Worm (Caenorhabditis elegans): ENCODE data around the gene srz-96.

The srz-96 gene

DNA sequence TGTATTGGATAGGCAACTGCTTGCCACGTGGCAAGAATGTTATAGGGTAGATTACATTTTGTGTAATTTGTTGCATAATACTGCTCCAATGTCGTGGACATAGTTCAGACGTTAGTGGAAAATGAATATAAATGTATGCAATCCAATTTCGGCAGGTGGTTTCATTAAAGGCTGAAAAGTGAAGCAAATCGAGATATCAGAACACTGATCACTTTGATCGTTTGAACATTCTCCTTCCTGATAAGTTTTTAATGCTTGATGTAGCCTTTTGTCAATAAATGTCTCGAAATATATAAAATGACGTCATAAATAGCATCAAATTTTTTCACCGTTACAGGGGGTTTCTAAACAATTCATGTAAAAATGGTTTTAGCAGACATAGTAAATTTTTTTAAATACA lies 21.3 kb downstream of the srz-96 start, which contains the start of gene srh-109:
srh-109 (minus strand) TSS at position 101 of the 400 bp plus-strand sequence.
- TF ChIP-seq tbx-11 (GFP tag; IDR thresholded peaks at IDR 0.05) (no peak), F13C5.2 (tag; optimal IDR thresholded peaks at IDR 0.05) (no peak), hnd-1 (tag; optimal IDR thresholded peaks at IDR 0.05) (no peak), tra-4 (tag; optimal IDR thresholded peaks at IDR 0.05) (no peak), ets-7 (tag; optimal IDR thresholded peaks at IDR 0.05) (no peak), ceh-36 (tag; optimal IDR thresholded peaks at IDR 0.05) (no peak), aly-1 (tag; optimal IDR thresholded peaks at IDR 0.05) (no peak), scrt-1 (GFP tag; IDR thresholded peaks at IDR 0.05) (no peak), hmbx-1 (tag; optimal IDR thresholded peaks at IDR 0.05) (no peak), flt-1 (GFP tag; IDR thresholded peaks at IDR 0.05) (no peak), pes-1 (GFP tag; IDR thresholded peaks at IDR 0.05) (no peak), ceh-13 (GFP tag; optimal IDR thresholded peaks at IDR 0.05) (no peak), tbx-37 (GFP tag; conservative IDR thresholded peaks at IDR 0.05) (no peak), sea-1 (GFP tag; conservative IDR thresholded peaks at IDR 0.05) (no peak), ama-1 (optimal IDR thresholded peaks at IDR 0.05) (no peak)

DNA sequence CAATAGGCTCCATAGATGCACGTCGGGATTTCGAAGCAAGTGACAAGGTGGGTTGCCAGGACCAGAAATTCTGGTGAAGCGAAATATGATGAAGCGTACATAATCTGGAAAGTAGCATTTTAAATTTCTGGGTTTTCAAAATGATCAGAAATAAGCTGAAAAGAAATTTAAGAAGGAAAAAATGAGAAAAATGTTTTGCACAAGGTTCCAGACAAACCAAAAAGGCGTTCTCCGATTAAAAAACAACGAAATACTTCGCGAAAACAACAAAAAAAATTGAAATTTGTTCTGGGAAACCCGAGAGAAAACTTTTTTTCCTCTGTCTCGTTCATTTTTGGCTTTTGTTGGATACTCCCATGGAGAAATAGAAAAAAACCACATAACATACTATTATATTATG lies 24.3 kb downstream of the srz-96 start, which contains the start of gene srh-252:
srh-252 (minus strand) TSS at position 101 of the 400 bp plus-strand sequence.
- TF ChIP-seq aly-1 (tag; optimal IDR thresholded peaks at IDR 0.05) (no peak), hnd-1 (tag; optimal IDR thresholded peaks at IDR 0.05) (no peak), F13C5.2 (tag; optimal IDR thresholded peaks at IDR 0.05) (no peak), ama-1 (optimal IDR thresholded peaks at IDR 0.05) (no peak), sea-1 (GFP tag; conservative IDR thresholded peaks at IDR 0.05) (no peak), ceh-36 (tag; optimal IDR thresholded peaks at IDR 0.05) (no peak), scrt-1 (GFP tag; IDR thresholded peaks at IDR 0.05) (no peak), ets-7 (tag; optimal IDR thresholded peaks at IDR 0.05) (no peak), ceh-13 (GFP tag; optimal IDR thresholded peaks at IDR 0.05) (no peak), B0310.2 (tag; optimal IDR thresholded peaks at IDR 0.05) (no peak), tra-4 (tag; optimal IDR thresholded peaks at IDR 0.05) (no peak), hmg-4 (GFP tag; optimal IDR thresholded peaks at IDR 0.05) (no peak), pes-1 (GFP tag; IDR thresholded peaks at IDR 0.05) (no peak)

DNA sequence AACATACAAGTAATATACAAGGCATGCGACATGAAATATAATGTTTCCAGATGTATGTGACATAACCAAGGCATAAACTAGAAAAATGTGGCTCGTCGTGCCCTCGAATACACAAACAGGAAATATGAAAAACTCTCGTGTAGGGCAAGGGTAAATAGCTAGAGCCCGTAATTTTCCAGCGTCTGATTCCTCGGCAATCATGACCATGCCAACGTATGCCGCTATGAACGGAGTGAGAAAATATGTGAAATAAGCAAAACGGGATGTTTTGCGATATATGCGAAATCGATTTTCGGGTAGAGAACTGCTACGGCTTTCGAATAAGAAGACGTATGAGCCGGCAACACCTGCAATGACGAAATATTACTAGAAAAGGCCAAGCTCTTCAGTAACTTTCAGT lies 26.4 kb downstream of the srz-96 start, which contains the start of gene scl-25:
scl-25 (plus strand) TSS at position 301 of the 400 bp plus-strand sequence.
- TF ChIP-seq F13C5.2 (tag; optimal IDR thresholded peaks at IDR 0.05) (no peak), pes-1 (GFP tag; IDR thresholded peaks at IDR 0.05) (no peak), flt-1 (GFP tag; IDR thresholded peaks at IDR 0.05) (no peak), hnd-1 (tag; optimal IDR thresholded peaks at IDR 0.05) (no peak), tra-4 (tag; optimal IDR thresholded peaks at IDR 0.05) (no peak)

ce11 chrV:17226119-17226518 lies 27.1 kb downstream of the srz-96 start, which contains the start of gene srh-112:
srh-112 (minus strand) TSS chrV:17226219.
- TF ChIP-seq ets-7 (tag; optimal IDR thresholded peaks at IDR 0.05), result no peak
- TF ChIP-seq scrt-1 (GFP tag; IDR thresholded peaks at IDR 0.05), result no peak
- no peak for TF ChIP-seq sea-1 (GFP tag; conservative IDR thresholded peaks at IDR 0.05)
- TF ChIP-seq tra-4 (tag; optimal IDR thresholded peaks at IDR 0.05), result no peak
- no peak for TF ChIP-seq F13C5.2 (tag; optimal IDR thresholded peaks at IDR 0.05)
- TF ChIP-seq pes-1 (GFP tag; IDR thresholded peaks at IDR 0.05), result no peak

ce11 chrV:17232403-17232802 lies 33.4 kb downstream of the srz-96 start:
- TF ChIP-seq B0310.2 (tag; optimal IDR thresholded peaks at IDR 0.05) (no peak), tbx-37 (GFP tag; conservative IDR thresholded peaks at IDR 0.05) (no peak), hmbx-1 (tag; optimal IDR thresholded peaks at IDR 0.05) (no peak), F13C5.2 (tag; optimal IDR thresholded peaks at IDR 0.05) (no peak), hnd-1 (tag; optimal IDR thresholded peaks at IDR 0.05) (no peak), ets-7 (tag; optimal IDR thresholded peaks at IDR 0.05) (no peak), ceh-13 (GFP tag; optimal IDR thresholded peaks at IDR 0.05) (no peak), tra-4 (tag; optimal IDR thresholded peaks at IDR 0.05) (no peak), pes-1 (GFP tag; IDR thresholded peaks at IDR 0.05) (no peak), ama-1 (optimal IDR thresholded peaks at IDR 0.05) (no peak), scrt-1 (GFP tag; IDR thresholded peaks at IDR 0.05) (no peak), aly-1 (tag; optimal IDR thresholded peaks at IDR 0.05) (no peak)

DNA sequence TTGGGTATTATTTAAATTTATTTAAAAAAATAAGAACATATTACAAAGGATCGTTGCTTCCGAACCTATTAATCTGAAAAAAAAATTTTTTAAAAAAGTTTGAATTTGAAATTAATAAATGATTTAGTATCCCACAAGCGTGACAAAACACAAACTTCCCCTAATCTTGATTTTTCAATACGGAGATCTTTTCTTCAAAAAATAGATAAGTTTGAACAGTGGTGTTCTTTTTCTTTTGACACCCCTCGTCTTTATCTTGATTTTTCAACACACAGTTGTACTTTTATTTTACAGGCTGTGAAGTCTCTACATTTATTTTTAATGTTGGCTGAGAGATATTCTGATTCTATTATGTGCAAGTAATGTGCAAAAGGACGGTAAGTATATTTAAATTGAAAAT lies 37.3 kb downstream of the srz-96 start, which contains the start of gene T19C9.10:
T19C9.10 (plus strand) TSS at position 248 of the 400 bp plus-strand sequence.
- TF ChIP-seq scrt-1 (GFP tag; IDR thresholded peaks at IDR 0.05) (no peak), ceh-13 (GFP tag; optimal IDR thresholded peaks at IDR 0.05) (no peak), ceh-36 (tag; optimal IDR thresholded peaks at IDR 0.05) (no peak), pes-1 (GFP tag; IDR thresholded peaks at IDR 0.05) (no peak), hmg-4 (GFP tag; optimal IDR thresholded peaks at IDR 0.05) (no peak), aly-1 (tag; optimal IDR thresholded peaks at IDR 0.05) (no peak), ama-1 (optimal IDR thresholded peaks at IDR 0.05) (no peak), hnd-1 (tag; optimal IDR thresholded peaks at IDR 0.05) (no peak), B0310.2 (tag; optimal IDR thresholded peaks at IDR 0.05) (no peak), sea-1 (GFP tag; conservative IDR thresholded peaks at IDR 0.05) (no peak), ets-7 (tag; optimal IDR thresholded peaks at IDR 0.05) (no peak), flt-1 (GFP tag; IDR thresholded peaks at IDR 0.05) (no peak)

ce11 chrV:17238799-17239198 lies 39.8 kb downstream of the srz-96 start, which contains the start of gene T19C9.8:
T19C9.8 (plus strand) TSS chrV:17239097.
- TF ChIP-seq ets-7 (tag; optimal IDR thresholded peaks at IDR 0.05), result no peak
- TF ChIP-seq hmbx-1 (tag; optimal IDR thresholded peaks at IDR 0.05), result no peak
- TF ChIP-seq aly-1 (tag; optimal IDR thresholded peaks at IDR 0.05), result no peak
- TF ChIP-seq sea-1 (GFP tag; conservative IDR thresholded peaks at IDR 0.05), result no peak
- no peak for TF ChIP-seq hmg-4 (GFP tag; optimal IDR thresholded peaks at IDR 0.05)
- no peak for TF ChIP-seq B0310.2 (tag; optimal IDR thresholded peaks at IDR 0.05)

Data from whole organism, early embryonic.